Worm (Caenorhabditis elegans) whole organism, mixed stage, embryonic: ENCODE measurements around the gene srd-70.

Source experiments
- M03D4.4 ChIP-seq: sonication (generic microtip); optimal IDR thresholded peaks from 2 replicates; lab custom pipeline; 2017; ENCODE audit warnings: mild to moderate bottlenecking, missing genetic modification characterization, missing compliant biosample characterization
- bed-3 ChIP-seq: fragments of 200-800 bp; sonication (Bioruptor generic); optimal IDR thresholded peaks from 3 replicates; lab custom pipeline; 2018; ENCODE audit warnings: mild to moderate bottlenecking, missing genetic modification characterization, moderate library complexity, missing compliant biosample characterization
- blmp-1 ChIP-seq: fragments of 150-350 bp; optimal IDR thresholded peaks from 2 replicates; lab custom pipeline; 2014; ENCODE audit warnings: missing biosample characterization, missing genetic modification characterization
- ceh-39 ChIP-seq: fragments of 150-350 bp; optimal IDR thresholded peaks from 2 replicates; lab custom pipeline; 2014; ENCODE audit warnings: missing biosample characterization, missing genetic modification characterization
- ceh-43 ChIP-seq: fragments of 200-800 bp; sonication (Bioruptor generic); optimal IDR thresholded peaks from 2 replicates; lab custom pipeline; 2018; ENCODE audit warnings: mild to moderate bottlenecking, missing genetic modification characterization, moderate library complexity, missing compliant biosample characterization
- ceh-83 ChIP-seq: fragments of 200-800 bp; sonication (Bioruptor generic); optimal IDR thresholded peaks from 2 replicates; lab custom pipeline; 2018; ENCODE audit warnings: mild to moderate bottlenecking, missing genetic modification characterization, missing compliant biosample characterization
- ces-1 ChIP-seq: fragments of 150-350 bp; optimal IDR thresholded peaks from 2 replicates; lab custom pipeline; 2014; ENCODE audit warnings: missing biosample characterization, missing genetic modification reagents, missing genetic modification characterization
- cnd-1 ChIP-seq: fragments of 200-800 bp; sonication (Bioruptor generic); optimal IDR thresholded peaks from 2 replicates; lab custom pipeline; 2018; ENCODE audit warnings: mild to moderate bottlenecking, missing genetic modification characterization, missing compliant biosample characterization
- elt-1 ChIP-seq: sonication (generic microtip); optimal IDR thresholded peaks from 2 replicates; lab custom pipeline; 2017; ENCODE audit warnings: missing genetic modification characterization, mild to moderate bottlenecking, missing compliant biosample characterization, antibody characterized with exemption, moderate library complexity, borderline replicate concordance; ENCODE audit not compliant: insufficient read depth
- elt-3 ChIP-seq: fragments of 150-350 bp; optimal IDR thresholded peaks from 2 replicates; lab custom pipeline; 2014; ENCODE audit warnings: missing biosample characterization, missing genetic modification characterization
- flh-1 ChIP-seq: fragments of 200-800 bp; sonication (Bioruptor generic); optimal IDR thresholded peaks from 2 replicates; lab custom pipeline; 2018; ENCODE audit warnings: mild to moderate bottlenecking, missing genetic modification characterization, moderate library complexity, missing compliant biosample characterization
- ham-2 ChIP-seq: fragments of 200-800 bp; sonication (Bioruptor generic); optimal IDR thresholded peaks from 2 replicates; lab custom pipeline; 2018; ENCODE audit warnings: mild to moderate bottlenecking, missing genetic modification characterization, missing compliant biosample characterization
- hlh-1 ChIP-seq: fragments of 150-350 bp; optimal IDR thresholded peaks from 2 replicates; lab custom pipeline; 2014; ENCODE audit warnings: missing biosample characterization, missing genetic modification reagents, missing genetic modification characterization
- lin-13 ChIP-seq: fragments of 150-350 bp; optimal IDR thresholded peaks from 2 replicates; lab custom pipeline; 2014; ENCODE audit warnings: missing biosample characterization, missing genetic modification characterization
- lin-32 ChIP-seq: fragments of 200-800 bp; sonication (Bioruptor generic); optimal IDR thresholded peaks from 2 replicates; lab custom pipeline; 2018; ENCODE audit warnings: mild to moderate bottlenecking, missing genetic modification characterization, missing compliant biosample characterization
- lsy-2 ChIP-seq: fragments of 150-350 bp; optimal IDR thresholded peaks from 2 replicates; lab custom pipeline; 2014; ENCODE audit warnings: missing biosample characterization, missing genetic modification characterization
- mab-5 ChIP-seq: fragments of 150-350 bp; optimal IDR thresholded peaks from 2 replicates; lab custom pipeline; 2014; ENCODE audit warnings: missing biosample characterization, missing genetic modification characterization
- mep-1 ChIP-seq: fragments of 150-350 bp; optimal IDR thresholded peaks from 2 replicates; lab custom pipeline; 2017; ENCODE audit warnings: missing biosample characterization, missing genetic modification reagents, missing genetic modification characterization, inconsistent platforms
- mls-2 ChIP-seq: sonication (generic microtip); optimal IDR thresholded peaks from 2 replicates; lab custom pipeline; 2016; ENCODE audit warnings: mild to moderate bottlenecking, missing genetic modification characterization, moderate library complexity, missing compliant biosample characterization
- nhr-12 ChIP-seq: fragments of 150-350 bp; optimal IDR thresholded peaks from 2 replicates; lab custom pipeline; 2014; ENCODE audit warnings: missing biosample characterization, missing genetic modification characterization
- nhr-237 ChIP-seq: fragments of 150-350 bp; optimal IDR thresholded peaks from 2 replicates; lab custom pipeline; 2014; ENCODE audit warnings: missing biosample characterization, missing genetic modification characterization
- nhr-28 ChIP-seq: fragments of 150-350 bp; optimal IDR thresholded peaks from 2 replicates; lab custom pipeline; 2014; ENCODE audit warnings: missing biosample characterization, missing genetic modification characterization
- nhr-76 ChIP-seq: sonication (generic microtip); optimal IDR thresholded peaks from 2 replicates; lab custom pipeline; 2017; ENCODE audit warnings: missing biosample characterization, missing genetic modification characterization
- sem-2 ChIP-seq: fragments of 200-800 bp; sonication (Bioruptor generic); optimal IDR thresholded peaks from 2 replicates; lab custom pipeline; 2018; ENCODE audit warnings: mild to moderate bottlenecking, missing genetic modification characterization, missing compliant biosample characterization
- snpc-4 ChIP-seq: fragments of 150-350 bp; optimal IDR thresholded peaks from 2 replicates; lab custom pipeline; 2014; ENCODE audit warnings: missing biosample characterization, missing genetic modification characterization
- sptf-1 ChIP-seq: sonication (generic microtip); optimal IDR thresholded peaks from 2 replicates; lab custom pipeline; 2017; ENCODE audit warnings: mild to moderate bottlenecking, missing genetic modification characterization, moderate library complexity, missing compliant biosample characterization
- tbx-8 ChIP-seq: fragments of 200-800 bp; sonication (Bioruptor generic); optimal IDR thresholded peaks from 2 replicates; lab custom pipeline; 2018; ENCODE audit warnings: mild to moderate bottlenecking, missing genetic modification characterization, moderate library complexity, missing compliant biosample characterization
- unc-39 ChIP-seq: fragments of 150-350 bp; optimal IDR thresholded peaks from 2 replicates; lab custom pipeline; 2014; ENCODE audit warnings: missing biosample characterization, missing genetic modification characterization
- unc-62 ChIP-seq: fragments of 150-350 bp; optimal IDR thresholded peaks from 2 replicates; lab custom pipeline; 2014; ENCODE audit warnings: missing biosample characterization, missing genetic modification reagents, missing genetic modification characterization
- zip-8 ChIP-seq: fragments of 150-350 bp; optimal IDR thresholded peaks from 2 replicates; lab custom pipeline; 2014; ENCODE audit warnings: missing biosample characterization, missing genetic modification characterization

The srd-70 gene

DNA sequence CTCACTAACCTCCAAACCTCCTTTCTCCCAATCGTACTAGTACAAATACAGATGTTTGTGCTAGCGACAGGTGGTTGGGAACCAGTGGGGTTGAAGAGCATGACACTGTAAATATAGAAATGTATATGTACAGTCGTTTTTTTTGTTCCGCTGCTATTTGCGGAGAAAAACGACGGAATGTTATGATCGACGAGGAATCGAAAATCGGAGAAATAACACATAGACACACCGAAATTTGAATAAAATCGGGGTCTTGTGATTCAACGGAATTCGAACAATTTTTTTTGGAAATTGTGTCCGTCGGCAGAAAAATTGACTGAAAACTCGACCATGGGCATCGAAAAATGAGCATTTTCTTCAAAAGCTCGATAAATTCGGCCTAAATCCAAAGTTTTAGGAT lies 42.3 kb upstream of the srd-70 start, which contains the start of gene F53H2.3:
F53H2.3 (minus strand) TSS at position 101 of the 400 bp plus-strand sequence.
- TF ChIP-seq mep-1 (tag; lab: Kevin White, UChicago) (no peak), elt-1 (tag; lab: Kevin White, UChicago) (no peak)

DNA sequence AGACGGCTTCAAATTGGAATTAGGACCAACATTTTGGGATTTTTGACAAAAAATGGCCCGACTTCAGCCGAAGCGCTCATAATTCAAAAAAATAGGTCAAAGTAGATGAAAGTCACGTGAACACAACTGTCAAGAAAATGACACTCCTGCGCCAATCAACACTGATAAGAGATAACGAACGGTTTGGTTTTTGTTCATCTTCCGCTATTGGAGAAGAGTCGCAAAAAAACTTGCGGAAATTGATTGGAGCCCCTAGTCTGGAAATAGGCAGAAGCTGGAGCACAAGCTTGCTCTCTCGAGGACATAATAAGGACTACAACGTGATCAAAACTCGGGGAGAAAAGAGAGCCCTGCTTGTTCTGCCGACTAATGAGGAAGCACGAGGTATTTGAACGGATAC lies 41.7 kb upstream of the srd-70 start:
- TF ChIP-seq tbx-8 (GFP tag; lab: Kevin White, UChicago): no peak
- no peak for TF ChIP-seq mls-2
- TF ChIP-seq nhr-237: no peak
- no peak for TF ChIP-seq unc-62 (GFP tag; lab: Kevin White, UChicago)
- no peak for TF ChIP-seq elt-3 (tag; lab: Kevin White, UChicago)
- TF ChIP-seq flh-1 (GFP tag; lab: Kevin White, UChicago): no peak
- TF ChIP-seq ces-1 (GFP tag; lab: Kevin White, UChicago): no peak
- TF ChIP-seq nhr-76: no peak

DNA sequence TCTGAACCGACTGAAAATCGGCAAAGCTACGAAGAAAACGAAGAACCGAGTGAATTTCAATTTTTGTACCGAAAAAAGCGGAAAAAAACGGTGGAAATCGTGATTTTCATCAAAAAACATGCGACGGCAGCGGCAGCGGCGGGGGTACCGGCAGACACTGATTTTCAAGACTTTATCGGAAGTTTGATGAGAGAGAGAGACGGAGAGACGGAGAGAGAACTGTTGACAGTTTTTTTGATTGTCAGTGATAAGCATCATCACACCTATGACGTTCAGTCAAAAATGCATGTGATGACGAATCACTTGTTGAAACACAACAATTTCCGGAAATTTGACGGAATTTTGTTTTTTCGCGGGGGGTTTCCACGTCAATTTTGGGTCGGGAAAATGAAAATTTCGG lies 40.5 kb upstream of the srd-70 start:
- TF ChIP-seq nhr-28 (tag; lab: Kevin White, UChicago) (no peak), lsy-2 (tag; lab: Kevin White, UChicago) (no peak), hlh-1 (no peak), blmp-1 (tag; lab: Kevin White, UChicago) (no peak), ham-2 (GFP tag; lab: Kevin White, UChicago) (no peak), nhr-12 (tag; lab: Kevin White, UChicago) (no peak), elt-3 (tag; lab: Kevin White, UChicago) (no peak), ceh-39 (no peak), unc-39 (tag; lab: Kevin White, UChicago) (no peak), unc-62 (GFP tag; lab: Kevin White, UChicago) (no peak), ceh-43 (no peak), lin-13 (tag; lab: Kevin White, UChicago) (no peak), ceh-83 (GFP tag; lab: Kevin White, UChicago) (no peak)
- TF ChIP-seq, all 35 proteins: peak for 0

DNA sequence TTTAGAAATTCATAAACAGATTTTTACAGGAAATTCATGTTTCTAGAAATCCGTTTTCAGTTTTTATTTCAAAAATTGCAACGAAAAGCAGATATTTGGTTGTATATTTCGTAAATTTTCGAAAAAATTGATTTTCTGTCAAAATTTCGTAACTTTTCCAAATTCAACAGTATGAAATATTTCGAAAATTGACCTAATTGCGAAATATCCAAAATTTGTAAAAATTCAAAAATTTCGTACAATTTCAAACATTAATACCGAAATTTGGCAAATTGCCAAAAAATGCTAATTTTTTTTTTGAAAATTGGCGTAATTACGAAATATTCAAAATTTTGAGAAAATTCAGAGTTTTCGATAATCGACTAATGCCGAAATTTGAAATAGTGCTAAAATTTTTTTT lies 40.0 kb upstream of the srd-70 start:
- TF ChIP-seq lin-13 (tag; lab: Kevin White, UChicago) (no peak), ceh-43 (no peak), mab-5 (no peak), M03D4.4 (no peak), ceh-39 (no peak), mep-1 (tag; lab: Kevin White, UChicago) (no peak), ham-2 (GFP tag; lab: Kevin White, UChicago) (no peak), sem-2 (GFP tag; lab: Kevin White, UChicago) (no peak), nhr-237 (no peak), blmp-1 (tag; lab: Kevin White, UChicago) (no peak), bed-3 (no peak), lin-32 (no peak), mls-2 (no peak), nhr-12 (tag; lab: Kevin White, UChicago) (no peak)

DNA sequence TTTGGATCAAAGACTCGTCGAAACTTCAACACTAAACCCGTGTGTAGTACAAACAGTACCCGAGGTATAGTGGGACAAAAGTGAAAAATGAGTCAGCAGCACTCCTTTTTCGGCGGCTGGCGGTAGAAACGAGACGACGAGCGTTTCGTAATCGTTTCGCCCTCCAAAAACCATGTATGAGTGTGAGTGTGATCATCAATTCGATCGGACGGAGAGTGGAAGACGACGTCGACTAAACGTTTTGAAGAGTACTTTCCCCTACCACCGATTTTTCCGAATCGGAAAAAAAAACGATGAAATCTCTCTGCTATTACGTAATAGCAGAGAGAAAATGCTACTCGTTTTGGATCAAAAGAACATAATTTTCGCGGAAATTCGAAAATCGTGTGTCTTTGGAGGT lies 38.5 kb upstream of the srd-70 start:
- TF ChIP-seq snpc-4: no peak
- peak; percentile 75 for TF ChIP-seq zip-8 (tag; lab: Kevin White, UChicago)

DNA sequence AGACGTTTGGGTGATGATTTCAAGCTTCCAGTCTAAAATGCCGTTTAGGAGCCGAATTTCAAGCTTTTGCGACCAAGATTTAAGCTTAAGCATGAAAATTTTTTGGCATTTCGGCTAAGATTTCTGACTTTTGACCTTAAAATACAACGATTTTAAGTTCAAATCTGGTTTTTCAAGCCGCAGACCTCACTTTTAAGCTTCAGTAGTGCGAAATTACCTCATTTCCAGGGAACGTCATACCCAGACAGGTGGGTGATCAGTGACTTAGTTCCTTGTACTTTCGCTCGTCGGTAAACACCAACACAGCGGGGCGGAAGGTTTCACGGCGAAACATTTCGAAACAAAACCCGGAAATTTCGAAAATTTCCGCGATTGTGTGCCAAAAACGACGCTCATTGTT lies 37.6 kb upstream of the srd-70 start:
- TF ChIP-seq nhr-76 (no peak), cnd-1 (no peak), nhr-237 (no peak), mls-2 (no peak), ces-1 (GFP tag; lab: Kevin White, UChicago) (no peak), hlh-1 (no peak), flh-1 (GFP tag; lab: Kevin White, UChicago) (no peak), sem-2 (GFP tag; lab: Kevin White, UChicago) (no peak), ham-2 (GFP tag; lab: Kevin White, UChicago) (no peak), sptf-1 (tag; lab: Kevin White, UChicago) (no peak), ceh-39 (no peak)
